Fruit fly (Drosophila melanogaster) Kc167 (cell line): Measurements from ENCODE around the gene jus.

Experiments used
- h ChIP-seq: fragments of >200 bp; optimal IDR thresholded peaks from 3 replicates; lab custom pipeline; 2018; ENCODE audit warnings: missing external identifiers
- psq ChIP-seq: fragments of >200 bp; optimal IDR thresholded peaks from 2 replicates; lab custom pipeline; 2017; ENCODE audit warnings: missing external identifiers

- TF ChIP-seq psq (lab: Kevin White, UChicago) (no peak), h (no peak)
Observed at dm6 chr3R:29213416-29213815, 18.6 kb upstream of the jus start.
